Worm (Caenorhabditis elegans) whole organism, L2 larva: Measurements from ENCODE around the gene Y45G5AM.4.
A peak's percentile ranks its signal among the peaks of the same experiment; 100 is the strongest.

Experiments used
- F13H6.1 ChIP-seq: sonication (generic microtip); optimal IDR thresholded peaks from 2 replicates; lab custom pipeline; 2016; ENCODE audit warnings: missing genetic modification characterization, missing compliant biosample characterization
- R02D3.7 ChIP-seq: fragments of 150-350 bp; optimal IDR thresholded peaks from 2 replicates; lab custom pipeline; 2014; ENCODE audit warnings: missing biosample characterization, missing genetic modification characterization
- Y55F3AM.14 ChIP-seq: fragments of 200-800 bp; sonication (Bioruptor generic); optimal IDR thresholded peaks from 2 replicates; lab custom pipeline; 2018; ENCODE audit warnings: mild to moderate bottlenecking, missing genetic modification characterization, missing compliant biosample characterization
- aly-2 ChIP-seq: fragments of 150-350 bp; optimal IDR thresholded peaks from 2 replicates; lab custom pipeline; 2014; ENCODE audit warnings: missing biosample characterization, missing genetic modification characterization
- crh-2 ChIP-seq: sonication (generic microtip); optimal IDR thresholded peaks from 2 replicates; lab custom pipeline; 2017; ENCODE audit warnings: missing biosample characterization, missing genetic modification characterization
- lin-39 ChIP-seq: fragments of 150-350 bp; optimal IDR thresholded peaks from 2 replicates; lab custom pipeline; 2014; ENCODE audit warnings: missing biosample characterization, missing genetic modification reagents, missing genetic modification characterization
- nhr-25 ChIP-seq: fragments of 150-350 bp; sonication (generic microtip); optimal IDR thresholded peaks from 3 replicates; lab custom pipeline; 2014; ENCODE audit warnings: missing biosample characterization, missing genetic modification characterization
- nhr-77 ChIP-seq: fragments of 150-350 bp; optimal IDR thresholded peaks from 2 replicates; lab custom pipeline; 2014; ENCODE audit warnings: missing biosample characterization, missing genetic modification characterization
- skn-1 ChIP-seq: sonication (generic microtip); optimal IDR thresholded peaks from 2 replicates; lab custom pipeline; 2017; ENCODE audit warnings: missing biosample characterization, missing genetic modification characterization
- sma-9 ChIP-seq, 2 experiments: fragments of 150-350 bp in 1 of 2; sonication (generic microtip) in 1 of 2; optimal IDR thresholded peaks; 2 replicates each; lab custom pipeline; 2014 to 2016; ENCODE audit warnings: missing genetic modification characterization in 2 of 2, mild to moderate bottlenecking in 1 of 2, missing biosample characterization in 1 of 2, missing compliant biosample characterization in 1 of 2, missing genetic modification reagents in 1 of 2, moderate library complexity in 1 of 2
- unc-39 ChIP-seq: fragments of 150-350 bp; optimal IDR thresholded peaks from 2 replicates; lab custom pipeline; 2014; ENCODE audit warnings: missing biosample characterization, missing genetic modification characterization
- unc-62 ChIP-seq: fragments of 150-350 bp; optimal IDR thresholded peaks from 2 replicates; lab custom pipeline; 2014; ENCODE audit warnings: missing biosample characterization, missing genetic modification reagents, missing genetic modification characterization

DNA sequence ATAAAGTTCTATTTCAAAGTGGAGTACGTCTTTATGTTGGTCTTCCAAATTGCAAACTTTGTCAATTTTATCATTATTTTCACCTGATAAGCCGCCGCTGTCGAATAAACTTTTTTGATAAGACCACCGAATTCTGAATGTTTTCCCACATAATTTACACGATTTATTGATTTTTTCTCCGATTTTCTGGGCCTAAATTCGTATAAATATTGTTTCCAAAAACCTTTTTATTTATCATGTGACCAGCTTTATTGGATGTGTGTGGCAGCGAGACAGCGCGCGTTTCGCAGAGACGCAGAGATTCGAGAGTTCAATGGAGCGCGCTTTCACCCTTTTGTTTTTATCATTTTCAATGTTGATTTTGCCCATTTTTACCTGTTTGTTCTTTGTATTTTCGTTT lies 20.0 kb upstream of the Y45G5AM.4 start:
- TF ChIP-seq unc-39 (tag; lab: Kevin White, UChicago) (no peak), nhr-25 (tag; lab: Kevin White, UChicago) (peak; percentile 91), Y55F3AM.14 (GFP tag; lab: Kevin White, UChicago) (peak; percentile 69), unc-62 (GFP tag; lab: Kevin White, UChicago) (no peak), skn-1 (tag; lab: Kevin White, UChicago) (no peak), F13H6.1 (peak; percentile 76), R02D3.7 (tag; lab: Kevin White, UChicago) (no peak), aly-2 (tag; lab: Kevin White, UChicago) (no peak), sma-9 (GFP tag; optimal IDR thresholded peaks at IDR 0.05; lab: Kevin White, UChicago) (peak; percentile 89), sma-9 (tag; optimal IDR thresholded peaks at IDR 0.05; lab: Kevin White, UChicago) (no peak), nhr-77 (no peak), lin-39 (no peak), crh-2 (tag; lab: Kevin White, UChicago) (peak; percentile 87)
